Worm (Caenorhabditis elegans) whole organism, L2 larva: ENCODE data around the gene cat-2.

Experiments
- C34F6.9 ChIP-seq: fragments of 150-350 bp; optimal IDR thresholded peaks from 2 replicates; lab custom pipeline; 2014; ENCODE audit warnings: missing biosample characterization, missing genetic modification characterization
- F13H6.1 ChIP-seq: sonication (generic microtip); optimal IDR thresholded peaks from 2 replicates; lab custom pipeline; 2016; ENCODE audit warnings: missing genetic modification characterization, missing compliant biosample characterization
- R02D3.7 ChIP-seq: fragments of 150-350 bp; optimal IDR thresholded peaks from 2 replicates; lab custom pipeline; 2014; ENCODE audit warnings: missing biosample characterization, missing genetic modification characterization
- Y55F3AM.14 ChIP-seq: fragments of 200-800 bp; sonication (Bioruptor generic); optimal IDR thresholded peaks from 2 replicates; lab custom pipeline; 2018; ENCODE audit warnings: mild to moderate bottlenecking, missing genetic modification characterization, missing compliant biosample characterization
- alr-1 ChIP-seq: fragments of 150-350 bp; optimal IDR thresholded peaks from 2 replicates; lab custom pipeline; 2014; ENCODE audit warnings: missing biosample characterization, missing genetic modification characterization
- aly-2 ChIP-seq: fragments of 150-350 bp; optimal IDR thresholded peaks from 2 replicates; lab custom pipeline; 2014; ENCODE audit warnings: missing biosample characterization, missing genetic modification characterization
- blmp-1 ChIP-seq: sonication (generic microtip); optimal IDR thresholded peaks from 2 replicates; lab custom pipeline; 2017; ENCODE audit warnings: missing genetic modification characterization, mild to moderate bottlenecking, missing compliant biosample characterization, antibody characterized with exemption, moderate library complexity; ENCODE audit not compliant: insufficient read depth
- ceh-16 ChIP-seq: fragments of 150-350 bp; optimal IDR thresholded peaks from 2 replicates; lab custom pipeline; 2014; ENCODE audit warnings: missing biosample characterization, missing genetic modification characterization
- ceh-82 ChIP-seq: fragments of 150-350 bp; optimal IDR thresholded peaks from 2 replicates; lab custom pipeline; 2014; ENCODE audit warnings: missing biosample characterization, missing genetic modification characterization
- crh-2 ChIP-seq: sonication (generic microtip); optimal IDR thresholded peaks from 2 replicates; lab custom pipeline; 2017; ENCODE audit warnings: missing biosample characterization, missing genetic modification characterization
- dmd-4 ChIP-seq: sonication (generic microtip); optimal IDR thresholded peaks from 2 replicates; lab custom pipeline; 2017; ENCODE audit warnings: missing biosample characterization, missing genetic modification characterization
- egl-27 ChIP-seq: sonication (generic microtip); optimal IDR thresholded peaks from 3 replicates; lab custom pipeline; 2017; ENCODE audit warnings: missing biosample characterization, missing genetic modification reagents, missing genetic modification characterization
- fos-1 ChIP-seq: fragments of 150-350 bp; optimal IDR thresholded peaks from 2 replicates; lab custom pipeline; 2014; ENCODE audit warnings: missing biosample characterization, missing genetic modification characterization
- gmeb-1 ChIP-seq: fragments of 150-350 bp; optimal IDR thresholded peaks from 2 replicates; lab custom pipeline; 2014; ENCODE audit warnings: missing biosample characterization, missing genetic modification characterization
- lin-11 ChIP-seq: fragments of 150-350 bp; sonication (generic microtip); optimal IDR thresholded peaks from 2 replicates; lab custom pipeline; 2014; ENCODE audit warnings: missing biosample characterization, missing genetic modification characterization, inconsistent platforms, mixed read lengths
- lin-13 ChIP-seq: fragments of 150-350 bp; optimal IDR thresholded peaks from 2 replicates; lab custom pipeline; 2014; ENCODE audit warnings: missing biosample characterization, missing genetic modification reagents, missing genetic modification characterization
- lin-39 ChIP-seq: fragments of 150-350 bp; optimal IDR thresholded peaks from 2 replicates; lab custom pipeline; 2014; ENCODE audit warnings: missing biosample characterization, missing genetic modification reagents, missing genetic modification characterization
- lsy-2 ChIP-seq, 2 experiments: fragments of 150-350 bp in 1 of 2; sonication (generic microtip) in 1 of 2; optimal IDR thresholded peaks; 2 replicates each; lab custom pipeline; 2014 to 2017; ENCODE audit warnings: missing biosample characterization in 2 of 2, missing genetic modification characterization in 2 of 2
- mab-5 ChIP-seq: fragments of 150-350 bp; optimal IDR thresholded peaks from 2 replicates; lab custom pipeline; 2014; ENCODE audit warnings: missing biosample characterization, missing genetic modification characterization
- mbf-1 ChIP-seq: sonication (generic microtip); optimal IDR thresholded peaks from 2 replicates; lab custom pipeline; 2017; ENCODE audit warnings: missing biosample characterization, missing genetic modification characterization
- mdl-1 ChIP-seq, 2 experiments: fragments of 150-350 bp in 1 of 2; sonication (generic microtip) in 1 of 2; optimal IDR thresholded peaks; 2 replicates each; lab custom pipeline; 2017; ENCODE audit warnings: missing biosample characterization in 2 of 2, missing genetic modification characterization in 2 of 2
- nhr-10 ChIP-seq: sonication (generic microtip); optimal IDR thresholded peaks from 2 replicates; lab custom pipeline; 2017; ENCODE audit warnings: missing biosample characterization, missing genetic modification characterization
- nhr-11 ChIP-seq: fragments of 150-350 bp; optimal IDR thresholded peaks from 2 replicates; lab custom pipeline; 2014; ENCODE audit warnings: missing biosample characterization, missing genetic modification characterization
- nhr-129 ChIP-seq: fragments of 150-350 bp; optimal IDR thresholded peaks from 2 replicates; lab custom pipeline; 2014; ENCODE audit warnings: missing biosample characterization, missing genetic modification characterization
- nhr-23 ChIP-seq: fragments of 150-350 bp; optimal IDR thresholded peaks from 2 replicates; lab custom pipeline; 2014; ENCODE audit warnings: missing biosample characterization, missing genetic modification reagents, missing genetic modification characterization
- nhr-237 ChIP-seq: fragments of 150-350 bp; optimal IDR thresholded peaks from 2 replicates; lab custom pipeline; 2014; ENCODE audit warnings: missing biosample characterization, missing genetic modification characterization
- nhr-6 ChIP-seq: fragments of 150-350 bp; optimal IDR thresholded peaks from 2 replicates; lab custom pipeline; 2014; ENCODE audit warnings: missing biosample characterization, missing genetic modification characterization
- nhr-77 ChIP-seq: fragments of 150-350 bp; optimal IDR thresholded peaks from 2 replicates; lab custom pipeline; 2014; ENCODE audit warnings: missing biosample characterization, missing genetic modification characterization
- sem-4 ChIP-seq: fragments of 150-350 bp; optimal IDR thresholded peaks from 2 replicates; lab custom pipeline; 2014; ENCODE audit warnings: missing biosample characterization, missing genetic modification reagents, missing genetic modification characterization
- skn-1 ChIP-seq: sonication (generic microtip); optimal IDR thresholded peaks from 2 replicates; lab custom pipeline; 2017; ENCODE audit warnings: missing biosample characterization, missing genetic modification characterization
- sma-3 ChIP-seq: sonication (generic microtip); optimal IDR thresholded peaks from 2 replicates; lab custom pipeline; 2016; ENCODE audit warnings: missing genetic modification reagents, missing genetic modification characterization, missing compliant biosample characterization
- sma-9 ChIP-seq, 2 experiments: fragments of 150-350 bp in 1 of 2; sonication (generic microtip) in 1 of 2; optimal IDR thresholded peaks; 2 replicates each; lab custom pipeline; 2014 to 2016; ENCODE audit warnings: missing genetic modification characterization in 2 of 2, mild to moderate bottlenecking in 1 of 2, missing biosample characterization in 1 of 2, missing compliant biosample characterization in 1 of 2, missing genetic modification reagents in 1 of 2, moderate library complexity in 1 of 2
- unc-39 ChIP-seq: fragments of 150-350 bp; optimal IDR thresholded peaks from 2 replicates; lab custom pipeline; 2014; ENCODE audit warnings: missing biosample characterization, missing genetic modification characterization
- unc-62 ChIP-seq: fragments of 150-350 bp; optimal IDR thresholded peaks from 2 replicates; lab custom pipeline; 2014; ENCODE audit warnings: missing biosample characterization, missing genetic modification reagents, missing genetic modification characterization
- zag-1 ChIP-seq: fragments of 150-350 bp; optimal IDR thresholded peaks from 2 replicates; lab custom pipeline; 2014; ENCODE audit warnings: missing biosample characterization, missing genetic modification characterization
- ztf-1 ChIP-seq: fragments of 200-800 bp; sonication (Bioruptor generic); conservative IDR thresholded peaks from 2 replicates; pipeline ENCODE4 v1.3.6; 2022; ENCODE audit warnings: missing genetic modification characterization, missing compliant biosample characterization
- ztf-11 ChIP-seq: sonication (generic microtip); optimal IDR thresholded peaks from 2 replicates; lab custom pipeline; 2017; ENCODE audit warnings: missing biosample characterization, missing genetic modification characterization
- ztf-4 ChIP-seq: fragments of 150-350 bp; optimal IDR thresholded peaks from 2 replicates; lab custom pipeline; 2014; ENCODE audit warnings: missing biosample characterization, missing genetic modification characterization

cat-2 gene

ce11 chrII:221212-221611, 36.4 kb upstream of the cat-2 start (continued):
- TF ChIP-seq sma-3 (GFP tag; lab: Kevin White, UChicago): peak; percentile 75
- TF ChIP-seq crh-2: peak; percentile 76
- no peak for TF ChIP-seq nhr-23
- peak; percentile 62 for TF ChIP-seq zag-1 (tag; lab: Kevin White, UChicago)
- peak; percentile 4 for TF ChIP-seq nhr-10
- TF ChIP-seq ceh-16 (tag; lab: Kevin White, UChicago): peak; percentile 11
- peak; percentile 58 for TF ChIP-seq Y55F3AM.14
- TF ChIP-seq dmd-4: no peak
- peak; percentile 87 for TF ChIP-seq F13H6.1 (tag; lab: Kevin White, UChicago)
- TF ChIP-seq lsy-2 (tag; optimal IDR thresholded peaks at IDR 0.05; lab: Kevin White, UChicago): peak in 1 of 2 experiments; percentile 75
- peak; percentile 60 for TF ChIP-seq gmeb-1 (tag; lab: Kevin White, UChicago)
- TF ChIP-seq sem-4 (tag; lab: Kevin White, UChicago): peak; percentile 64
- TF ChIP-seq nhr-6 (tag; lab: Kevin White, UChicago): peak; percentile 53

- TF ChIP-seq crh-2 (no peak), ceh-82 (no peak), unc-39 (tag; lab: Kevin White, UChicago) (no peak), lin-11 (no peak), sma-3 (GFP tag; lab: Kevin White, UChicago) (no peak), alr-1 (tag; lab: Kevin White, UChicago) (no peak), nhr-6 (tag; lab: Kevin White, UChicago) (no peak), egl-27 (tag; lab: Kevin White, UChicago) (no peak), ztf-1 (no peak), mdl-1 (tag; optimal IDR thresholded peaks at IDR 0.05; lab: Kevin White, UChicago) (no peak)
These were observed 25.0 kb upstream of the cat-2 start, which contains the start of gene Y43H11AL.1 for ce11 chrII:232641-233040. Gene Y43H11AL.1 (minus strand): TSS chrII:232741.

- TF ChIP-seq gmeb-1 (tag; lab: Kevin White, UChicago) (no peak), sma-3 (GFP tag; lab: Kevin White, UChicago) (no peak), mdl-1 (tag; optimal IDR thresholded peaks at IDR 0.05; lab: Kevin White, UChicago) (no peak), skn-1 (no peak)
These were observed 19.9 kb upstream of the cat-2 start, which contains the start of gene laat-1 for ce11 chrII:237721-238120. Gene laat-1 (minus strand): TSS chrII:237821.

ce11 chrII:240043-240442, 17.6 kb upstream of the cat-2 start:
- peak; percentile 88 for TF ChIP-seq skn-1
- peak; percentile 18 for TF ChIP-seq gmeb-1 (tag; lab: Kevin White, UChicago)
- TF ChIP-seq blmp-1 (tag; lab: Kevin White, UChicago): no peak
- no peak for TF ChIP-seq lin-11
- TF ChIP-seq crh-2: peak; percentile 47
- TF ChIP-seq alr-1 (tag; lab: Kevin White, UChicago): no peak
- TF ChIP-seq fos-1 (tag; lab: Kevin White, UChicago): peak; percentile 95
- TF ChIP-seq Y55F3AM.14: no peak

- TF ChIP-seq nhr-23 (no peak), egl-27 (tag; lab: Kevin White, UChicago) (no peak), mbf-1 (no peak), skn-1 (no peak), mdl-1 (tag; optimal IDR thresholded peaks at IDR 0.05; lab: Kevin White, UChicago) (no peak), zag-1 (tag; lab: Kevin White, UChicago) (no peak), nhr-10 (no peak), blmp-1 (tag; lab: Kevin White, UChicago) (no peak), ztf-4 (tag; lab: Kevin White, UChicago) (no peak), fos-1 (tag; lab: Kevin White, UChicago) (no peak), nhr-11 (no peak), nhr-237 (tag; lab: Kevin White, UChicago) (no peak), sma-3 (GFP tag; lab: Kevin White, UChicago) (no peak), unc-62 (GFP tag; lab: Kevin White, UChicago) (no peak), alr-1 (tag; lab: Kevin White, UChicago) (no peak), sma-9 (GFP tag; optimal IDR thresholded peaks at IDR 0.05; lab: Kevin White, UChicago) (no peak), sma-9 (tag; optimal IDR thresholded peaks at IDR 0.05; lab: Kevin White, UChicago) (no peak), lin-13 (GFP tag; lab: Kevin White, UChicago) (no peak)
- TF ChIP-seq, all 48 proteins: peak for 0
These were observed 9.9 kb upstream of the cat-2 start for ce11 chrII:247736-248135.

ce11 chrII:255124-255523, 2.5 kb upstream of the cat-2 start:
- TF ChIP-seq R02D3.7 (peak; percentile 61), unc-39 (tag; lab: Kevin White, UChicago) (no peak), fos-1 (tag; lab: Kevin White, UChicago) (peak; percentile 90), gmeb-1 (tag; lab: Kevin White, UChicago) (peak; percentile 95), skn-1 (peak; percentile 95), nhr-11 (no peak), C34F6.9 (tag; lab: Kevin White, UChicago) (peak; percentile 97), lin-11 (peak; percentile 98), F13H6.1 (tag; lab: Kevin White, UChicago) (peak; percentile 97), nhr-129 (tag; lab: Kevin White, UChicago) (peak; percentile 95), Y55F3AM.14 (peak; percentile 72), dmd-4 (no peak), aly-2 (tag; lab: Kevin White, UChicago) (no peak), alr-1 (tag; lab: Kevin White, UChicago) (no peak), sma-3 (GFP tag; lab: Kevin White, UChicago) (peak; percentile 98), ztf-4 (tag; lab: Kevin White, UChicago) (peak; percentile 84), ztf-11 (peak; percentile 58), lin-13 (GFP tag; lab: Kevin White, UChicago) (peak; percentile 97), lin-39 (tag; lab: Kevin White, UChicago) (no peak), nhr-77 (tag; lab: Kevin White, UChicago) (peak; percentile 64), ceh-16 (tag; lab: Kevin White, UChicago) (peak; percentile 55), mab-5 (tag; lab: Kevin White, UChicago) (peak; percentile 96), ztf-1 (no peak)
